Worm (Caenorhabditis elegans): ENCODE data around the gene cnnm-2.

- TF ChIP-seq ztf-23 (GFP tag; IDR thresholded peaks at IDR 0.05), result no peak
- TF ChIP-seq flt-1 (GFP tag; IDR thresholded peaks at IDR 0.05), result no peak
- no peak for TF ChIP-seq T22C8.4 (GFP tag; IDR thresholded peaks at IDR 0.05)
- TF ChIP-seq ztf-29 (GFP tag; IDR thresholded peaks at IDR 0.05), result no peak
- TF ChIP-seq ref-1 (GFP tag; conservative IDR thresholded peaks at IDR 0.05), result no peak
- TF ChIP-seq tab-1 (GFP tag; IDR thresholded peaks at IDR 0.05), result no peak
- TF ChIP-seq klf-2 (GFP tag; conservative IDR thresholded peaks at IDR 0.05), result no peak
- TF ChIP-seq cog-1 (tag; optimal IDR thresholded peaks at IDR 0.05), result no peak
These were observed 26.3 kb downstream of the cnnm-2 start for ce11 chrX:8838176-8838575.

All from whole organism, midembryonic.